Fruit fly (Drosophila melanogaster): Measurements from ENCODE around the gene RpL32.

- TF ChIP-seq Ets21C (GFP tag; optimal IDR thresholded peaks at IDR 0.05) (no peak), Eip78C (GFP tag) (no peak), CG16779 (tag; optimal IDR thresholded peaks at IDR 0.05) (no peak), Ets96B (tag; optimal IDR thresholded peaks at IDR 0.05) (no peak), CG10631 (GFP tag; optimal IDR thresholded peaks at IDR 0.05) (no peak), esn (GFP tag; optimal IDR thresholded peaks at IDR 0.05) (no peak), CG4318 (GFP tag; optimal IDR thresholded peaks at IDR 0.05) (no peak), salr (GFP tag; optimal IDR thresholded peaks at IDR 0.05) (no peak)
Measured at dm6 chr3R:30060451-30061153, 14.6 kb upstream of the RpL32 start.
